Fruit fly (Drosophila melanogaster): ENCODE data around the gene myo.

myo gene

DNA sequence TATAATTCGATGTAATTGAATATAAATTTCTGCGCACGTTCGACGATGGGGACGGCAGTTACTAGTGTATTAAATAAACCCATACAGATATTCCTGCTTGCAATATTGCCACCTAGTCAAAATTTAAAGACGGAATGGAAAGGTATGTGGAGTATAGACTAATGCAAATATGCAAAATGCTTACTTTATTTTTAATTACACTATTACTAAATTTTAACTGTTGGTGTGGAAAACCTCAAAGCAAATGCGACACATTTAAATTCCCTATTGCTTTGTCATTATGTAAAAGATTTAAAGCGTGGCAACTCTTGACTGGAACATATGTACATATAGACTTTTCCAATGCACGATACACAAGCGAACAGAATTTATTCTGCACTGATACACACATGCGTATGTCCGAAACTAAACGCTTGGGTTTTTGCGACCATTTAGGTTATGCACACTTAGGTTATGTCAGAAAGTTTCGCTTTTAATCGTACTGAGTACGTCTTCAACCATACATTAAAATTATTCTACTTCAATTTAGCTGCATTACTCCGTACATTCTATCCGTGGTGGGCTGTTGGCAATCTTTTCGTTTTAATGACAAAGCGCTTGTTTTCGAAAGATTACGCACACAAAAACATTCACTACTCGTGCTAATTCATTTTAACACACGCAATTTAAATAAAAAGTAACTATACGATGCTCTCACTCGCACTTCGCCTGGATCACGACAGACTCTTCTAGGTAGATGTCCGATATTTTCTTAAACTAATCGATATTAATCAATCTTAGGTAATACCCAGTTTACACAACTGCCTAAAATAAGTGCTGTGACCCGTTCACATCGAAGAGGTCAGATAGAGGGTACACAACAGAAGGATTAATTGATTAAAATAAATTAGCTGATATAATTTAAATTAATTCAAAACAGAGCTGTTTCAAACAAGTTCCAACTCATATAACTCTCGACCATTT, 35.7 kb downstream of the myo start, which contains the start of gene gw (continued):
- TF ChIP-seq fu2 (GFP tag; optimal IDR thresholded peaks at IDR 0.05) (peak; percentile 52), ci (GFP tag; IDR thresholded peaks at IDR 0.05) (no peak), CG16815 (GFP tag; optimal IDR thresholded peaks at IDR 0.05) (peak; percentile 38), klu (GFP tag; IDR thresholded peaks at IDR 0.05) (no peak), Abd-B (GFP tag; optimal IDR thresholded peaks at IDR 0.05) (no peak), danr (GFP tag; IDR thresholded peaks at IDR 0.05) (0 out of 2 replicates have a peak, but pooled peaks have one; percentile 18), Rx (GFP tag; IDR thresholded peaks at IDR 0.05) (no peak; the same call in 1 of the 2 replicates), sr (GFP tag; IDR thresholded peaks at IDR 0.05) (no peak), Poxn (GFP tag; IDR thresholded peaks at IDR 0.05) (no peak), CG1792 (GFP tag; optimal IDR thresholded peaks at IDR 0.05) (peak; percentile 50), CG11456 (GFP tag; IDR thresholded peaks at IDR 0.05) (no peak), pan (optimal IDR thresholded peaks at IDR 0.05) (no peak), pan (GFP tag; optimal IDR thresholded peaks at IDR 0.05 in 1 of 2, IDR thresholded peaks at IDR 0.05 in 1 of 2) (peak in 1 of 2 experiments; percentile 80), Fer3 (tag; optimal IDR thresholded peaks at IDR 0.05) (peak; percentile 79), Sin3A (optimal IDR thresholded peaks at IDR 0.05) (no peak), tio (GFP tag; optimal IDR thresholded peaks at IDR 0.05) (peak; percentile 74), salm (tag; optimal IDR thresholded peaks at IDR 0.05) (no peak), Atf3 (GFP tag; optimal IDR thresholded peaks at IDR 0.05) (peak; percentile 70), CTCF (GFP tag; optimal IDR thresholded peaks at IDR 0.05) (peak; percentile 40), ems (GFP tag; optimal IDR thresholded peaks at IDR 0.05) (peak; percentile 62), CG5245 (GFP tag; optimal IDR thresholded peaks at IDR 0.05) (peak; percentile 60), ken (GFP tag; IDR thresholded peaks at IDR 0.05) (no peak; the same call in 2 of the 3 replicates), HLH54F (GFP tag; optimal IDR thresholded peaks at IDR 0.05) (peak; percentile 73), schlank (tag; optimal IDR thresholded peaks at IDR 0.05) (peak; percentile 63), Antp (GFP tag; optimal IDR thresholded peaks at IDR 0.05) (peak; percentile 76), Atf-2 (GFP tag; optimal IDR thresholded peaks at IDR 0.05) (peak; percentile 72), CG14965 (GFP tag; optimal IDR thresholded peaks at IDR 0.05; ENCODE audit: borderline replicate concordance) (no peak), h (optimal IDR thresholded peaks at IDR 0.05) (no peak), zfh1 (GFP tag; IDR thresholded peaks at IDR 0.05) (no peak; the same call in 1 of the 3 replicates), CG3726 (GFP tag; IDR thresholded peaks at IDR 0.05) (no peak), Hr39 (optimal IDR thresholded peaks at IDR 0.05) (no peak), CG5953 (GFP tag; IDR thresholded peaks at IDR 0.05) (peak; percentile 71), CkIIα-i1 (GFP tag; IDR thresholded peaks at IDR 0.05) (no peak), CG11696 (GFP tag; IDR thresholded peaks at IDR 0.05) (no peak), CG6689 (GFP tag; IDR thresholded peaks at IDR 0.05) (peak; percentile 80; the same call in 1 of the 2 replicates), NfI (GFP tag; optimal IDR thresholded peaks at IDR 0.05) (no peak), ab (GFP tag; optimal IDR thresholded peaks at IDR 0.05) (peak; percentile 11), kay (GFP tag; optimal IDR thresholded peaks at IDR 0.05) (peak; percentile 66), CG2712 (tag; optimal IDR thresholded peaks at IDR 0.05) (peak; percentile 82), CG6791 (GFP tag; IDR thresholded peaks at IDR 0.05; ENCODE audit: partially characterized antibody) (peak; percentile 77; the same call in 2 of the 3 replicates), CG4424 (GFP tag; optimal IDR thresholded peaks at IDR 0.05) (peak; percentile 84), stc (GFP tag; IDR thresholded peaks at IDR 0.05) (peak; percentile 80; the same call in 1 of the 2 replicates), Ravus (GFP tag; IDR thresholded peaks at IDR 0.05) (no peak), NFAT (GFP tag; IDR thresholded peaks at IDR 0.05) (no peak), MTF-1 (GFP tag; optimal IDR thresholded peaks at IDR 0.05; ENCODE audit: borderline replicate concordance) (no peak), shn (GFP tag; optimal IDR thresholded peaks at IDR 0.05) (peak; percentile 80), CHES-1-like (GFP tag; optimal IDR thresholded peaks at IDR 0.05) (peak; percentile 75), CG13624 (GFP tag; optimal IDR thresholded peaks at IDR 0.05) (peak; percentile 73), hb (GFP tag; IDR thresholded peaks at IDR 0.05; ENCODE audit: partially characterized antibody) (peak; percentile 53; the same call in 1 of the 3 replicates), az2 (GFP tag; optimal IDR thresholded peaks at IDR 0.05) (peak; percentile 73), CG11560 (tag; IDR thresholded peaks at IDR 0.05) (no peak), CG4820 (GFP tag; optimal IDR thresholded peaks at IDR 0.05) (peak; percentile 76)
